Worm (Caenorhabditis elegans) whole organism, mixed stage, embryonic: ENCODE measurements around the gene F23F1.6.

Experiments used
- M03D4.4 ChIP-seq: sonication (generic microtip); optimal IDR thresholded peaks from 2 replicates; lab custom pipeline; 2017; ENCODE audit warnings: mild to moderate bottlenecking, missing genetic modification characterization, missing compliant biosample characterization
- bed-3 ChIP-seq: fragments of 200-800 bp; sonication (Bioruptor generic); optimal IDR thresholded peaks from 3 replicates; lab custom pipeline; 2018; ENCODE audit warnings: mild to moderate bottlenecking, missing genetic modification characterization, moderate library complexity, missing compliant biosample characterization
- blmp-1 ChIP-seq: fragments of 150-350 bp; optimal IDR thresholded peaks from 2 replicates; lab custom pipeline; 2014; ENCODE audit warnings: missing biosample characterization, missing genetic modification characterization
- ceh-43 ChIP-seq: fragments of 200-800 bp; sonication (Bioruptor generic); optimal IDR thresholded peaks from 2 replicates; lab custom pipeline; 2018; ENCODE audit warnings: mild to moderate bottlenecking, missing genetic modification characterization, moderate library complexity, missing compliant biosample characterization
- ceh-83 ChIP-seq: fragments of 200-800 bp; sonication (Bioruptor generic); optimal IDR thresholded peaks from 2 replicates; lab custom pipeline; 2018; ENCODE audit warnings: mild to moderate bottlenecking, missing genetic modification characterization, missing compliant biosample characterization
- ces-1 ChIP-seq: fragments of 150-350 bp; optimal IDR thresholded peaks from 2 replicates; lab custom pipeline; 2014; ENCODE audit warnings: missing biosample characterization, missing genetic modification reagents, missing genetic modification characterization
- cnd-1 ChIP-seq: fragments of 200-800 bp; sonication (Bioruptor generic); optimal IDR thresholded peaks from 2 replicates; lab custom pipeline; 2018; ENCODE audit warnings: mild to moderate bottlenecking, missing genetic modification characterization, missing compliant biosample characterization
- drap-1 ChIP-seq: fragments of 200-800 bp; sonication (Bioruptor generic); optimal IDR thresholded peaks from 3 replicates; lab custom pipeline; 2018; ENCODE audit warnings: mild to moderate bottlenecking, missing genetic modification characterization, missing compliant biosample characterization
- elt-1 ChIP-seq: sonication (generic microtip); optimal IDR thresholded peaks from 2 replicates; lab custom pipeline; 2017; ENCODE audit warnings: missing genetic modification characterization, mild to moderate bottlenecking, missing compliant biosample characterization, antibody characterized with exemption, moderate library complexity, borderline replicate concordance; ENCODE audit not compliant: insufficient read depth
- elt-3 ChIP-seq: fragments of 150-350 bp; optimal IDR thresholded peaks from 2 replicates; lab custom pipeline; 2014; ENCODE audit warnings: missing biosample characterization, missing genetic modification characterization
- flh-1 ChIP-seq: fragments of 200-800 bp; sonication (Bioruptor generic); optimal IDR thresholded peaks from 2 replicates; lab custom pipeline; 2018; ENCODE audit warnings: mild to moderate bottlenecking, missing genetic modification characterization, moderate library complexity, missing compliant biosample characterization
- ham-2 ChIP-seq: fragments of 200-800 bp; sonication (Bioruptor generic); optimal IDR thresholded peaks from 2 replicates; lab custom pipeline; 2018; ENCODE audit warnings: mild to moderate bottlenecking, missing genetic modification characterization, missing compliant biosample characterization
- hlh-1 ChIP-seq: fragments of 150-350 bp; optimal IDR thresholded peaks from 2 replicates; lab custom pipeline; 2014; ENCODE audit warnings: missing biosample characterization, missing genetic modification reagents, missing genetic modification characterization
- lin-32 ChIP-seq: fragments of 200-800 bp; sonication (Bioruptor generic); optimal IDR thresholded peaks from 2 replicates; lab custom pipeline; 2018; ENCODE audit warnings: mild to moderate bottlenecking, missing genetic modification characterization, missing compliant biosample characterization
- lsy-2 ChIP-seq: fragments of 150-350 bp; optimal IDR thresholded peaks from 2 replicates; lab custom pipeline; 2014; ENCODE audit warnings: missing biosample characterization, missing genetic modification characterization
- mab-5 ChIP-seq: fragments of 150-350 bp; optimal IDR thresholded peaks from 2 replicates; lab custom pipeline; 2014; ENCODE audit warnings: missing biosample characterization, missing genetic modification characterization
- mep-1 ChIP-seq: fragments of 150-350 bp; optimal IDR thresholded peaks from 2 replicates; lab custom pipeline; 2017; ENCODE audit warnings: missing biosample characterization, missing genetic modification reagents, missing genetic modification characterization, inconsistent platforms
- mls-2 ChIP-seq: sonication (generic microtip); optimal IDR thresholded peaks from 2 replicates; lab custom pipeline; 2016; ENCODE audit warnings: mild to moderate bottlenecking, missing genetic modification characterization, moderate library complexity, missing compliant biosample characterization
- nhr-12 ChIP-seq: fragments of 150-350 bp; optimal IDR thresholded peaks from 2 replicates; lab custom pipeline; 2014; ENCODE audit warnings: missing biosample characterization, missing genetic modification characterization
- nhr-2 ChIP-seq: fragments of 150-350 bp; optimal IDR thresholded peaks from 2 replicates; lab custom pipeline; 2014; ENCODE audit warnings: missing biosample characterization, missing genetic modification characterization
- nhr-28 ChIP-seq: fragments of 150-350 bp; optimal IDR thresholded peaks from 2 replicates; lab custom pipeline; 2014; ENCODE audit warnings: missing biosample characterization, missing genetic modification characterization
- nhr-76 ChIP-seq: sonication (generic microtip); optimal IDR thresholded peaks from 2 replicates; lab custom pipeline; 2017; ENCODE audit warnings: missing biosample characterization, missing genetic modification characterization
- pha-4 ChIP-seq: fragments of 150-350 bp; optimal IDR thresholded peaks from 2 replicates; lab custom pipeline; 2018; ENCODE audit warnings: missing biosample characterization, missing genetic modification reagents, missing genetic modification characterization
- sem-2 ChIP-seq: fragments of 200-800 bp; sonication (Bioruptor generic); optimal IDR thresholded peaks from 2 replicates; lab custom pipeline; 2018; ENCODE audit warnings: mild to moderate bottlenecking, missing genetic modification characterization, missing compliant biosample characterization
- sptf-1 ChIP-seq: sonication (generic microtip); optimal IDR thresholded peaks from 2 replicates; lab custom pipeline; 2017; ENCODE audit warnings: mild to moderate bottlenecking, missing genetic modification characterization, moderate library complexity, missing compliant biosample characterization
- tbx-8 ChIP-seq: fragments of 200-800 bp; sonication (Bioruptor generic); optimal IDR thresholded peaks from 2 replicates; lab custom pipeline; 2018; ENCODE audit warnings: mild to moderate bottlenecking, missing genetic modification characterization, moderate library complexity, missing compliant biosample characterization
- unc-120 ChIP-seq: sonication (generic microtip); optimal IDR thresholded peaks from 2 replicates; lab custom pipeline; 2017; ENCODE audit warnings: missing genetic modification characterization, missing compliant biosample characterization; ENCODE audit not compliant: poor library complexity, severe bottlenecking
- unc-39 ChIP-seq: fragments of 150-350 bp; optimal IDR thresholded peaks from 2 replicates; lab custom pipeline; 2014; ENCODE audit warnings: missing biosample characterization, missing genetic modification characterization
- unc-62 ChIP-seq: fragments of 150-350 bp; optimal IDR thresholded peaks from 2 replicates; lab custom pipeline; 2014; ENCODE audit warnings: missing biosample characterization, missing genetic modification reagents, missing genetic modification characterization
- zip-8 ChIP-seq: fragments of 150-350 bp; optimal IDR thresholded peaks from 2 replicates; lab custom pipeline; 2014; ENCODE audit warnings: missing biosample characterization, missing genetic modification characterization

F23F1.6 gene

ce11 chrII:51352-51751 is 14.2 kb upstream of the F23F1.6 start, which contains the start of gene sptl-1:
sptl-1 (plus strand) TSS chrII:51652.
- TF ChIP-seq tbx-8 = no peak
- no peak for TF ChIP-seq nhr-12 (tag; lab: Kevin White, UChicago)
- TF ChIP-seq pha-4 (tag; lab: Kevin White, UChicago) = peak; percentile 23

ce11 chrII:50862-51261 is 13.7 kb upstream of the F23F1.6 start:
- no peak for TF ChIP-seq ceh-43 (GFP tag; lab: Kevin White, UChicago)
- TF ChIP-seq ceh-83 (GFP tag; lab: Kevin White, UChicago) = no peak
- TF ChIP-seq mls-2 (tag; lab: Kevin White, UChicago) = no peak
- no peak for TF ChIP-seq ham-2 (GFP tag; lab: Kevin White, UChicago)
- TF ChIP-seq mab-5 (tag; lab: Kevin White, UChicago) = no peak
- no peak for TF ChIP-seq ces-1 (GFP tag; lab: Kevin White, UChicago)
- TF ChIP-seq unc-39 (tag; lab: Kevin White, UChicago) = no peak
- TF ChIP-seq sptf-1 (tag; lab: Kevin White, UChicago) = no peak
- TF ChIP-seq lsy-2 (tag; lab: Kevin White, UChicago) = no peak
- TF ChIP-seq blmp-1 = no peak
- TF ChIP-seq unc-62 (GFP tag; lab: Kevin White, UChicago) = no peak
- TF ChIP-seq nhr-76 (tag; lab: Kevin White, UChicago) = no peak
- no peak for TF ChIP-seq tbx-8
- TF ChIP-seq nhr-12 (tag; lab: Kevin White, UChicago) = no peak
- no peak for TF ChIP-seq sem-2
- no peak for TF ChIP-seq bed-3
- no peak for TF ChIP-seq nhr-28 (tag; lab: Kevin White, UChicago)
- no peak for TF ChIP-seq flh-1 (GFP tag; lab: Kevin White, UChicago)
- TF ChIP-seq elt-3 (tag; lab: Kevin White, UChicago) = no peak
- no peak for TF ChIP-seq cnd-1 (tag; lab: Kevin White, UChicago)

- TF ChIP-seq mls-2 (tag; lab: Kevin White, UChicago) = no peak
- no peak for TF ChIP-seq nhr-28 (tag; lab: Kevin White, UChicago)
- TF ChIP-seq blmp-1 = no peak
- TF ChIP-seq elt-1 (tag; lab: Kevin White, UChicago) = no peak
- TF ChIP-seq lin-32 = no peak
- TF ChIP-seq nhr-2 (tag; lab: Kevin White, UChicago) = no peak
- no peak for TF ChIP-seq unc-39 (tag; lab: Kevin White, UChicago)
- TF ChIP-seq pha-4 (tag; lab: Kevin White, UChicago) = no peak
- no peak for TF ChIP-seq M03D4.4 (tag; lab: Kevin White, UChicago)
- no peak for TF ChIP-seq drap-1 (GFP tag; lab: Kevin White, UChicago)
- no peak for TF ChIP-seq ceh-43 (GFP tag; lab: Kevin White, UChicago)
- no peak for TF ChIP-seq hlh-1 (tag; lab: Kevin White, UChicago)
- TF ChIP-seq mep-1 (tag; lab: Kevin White, UChicago) = no peak
- no peak for TF ChIP-seq zip-8
- TF ChIP-seq lsy-2 (tag; lab: Kevin White, UChicago) = no peak
- no peak for TF ChIP-seq nhr-12 (tag; lab: Kevin White, UChicago)
- TF ChIP-seq elt-3 (tag; lab: Kevin White, UChicago) = no peak
These were observed 10.2 kb upstream of the F23F1.6 start, which contains the start of gene C23H3.5 for ce11 chrII:47280-47679. C23H3.5 (plus strand) TSS chrII:47580.

- TF ChIP-seq unc-39 (tag; lab: Kevin White, UChicago) (no peak), pha-4 (tag; lab: Kevin White, UChicago) (no peak), mls-2 (tag; lab: Kevin White, UChicago) (no peak), ceh-83 (GFP tag; lab: Kevin White, UChicago) (no peak), elt-1 (tag; lab: Kevin White, UChicago) (no peak), nhr-28 (tag; lab: Kevin White, UChicago) (no peak), mab-5 (tag; lab: Kevin White, UChicago) (no peak), drap-1 (GFP tag; lab: Kevin White, UChicago) (no peak), blmp-1 (no peak), cnd-1 (tag; lab: Kevin White, UChicago) (no peak), lin-32 (no peak), elt-3 (tag; lab: Kevin White, UChicago) (no peak), sptf-1 (tag; lab: Kevin White, UChicago) (no peak), mep-1 (tag; lab: Kevin White, UChicago) (no peak), ceh-43 (GFP tag; lab: Kevin White, UChicago) (no peak), M03D4.4 (tag; lab: Kevin White, UChicago) (no peak), nhr-76 (tag; lab: Kevin White, UChicago) (no peak), flh-1 (GFP tag; lab: Kevin White, UChicago) (no peak), unc-120 (no peak), ham-2 (GFP tag; lab: Kevin White, UChicago) (no peak)
These were observed 9.0 kb upstream of the F23F1.6 start, which contains the start of gene rpt-4 for ce11 chrII:46116-46515. rpt-4 (minus strand) TSS chrII:46216.
